In the genomic region with DNA sequence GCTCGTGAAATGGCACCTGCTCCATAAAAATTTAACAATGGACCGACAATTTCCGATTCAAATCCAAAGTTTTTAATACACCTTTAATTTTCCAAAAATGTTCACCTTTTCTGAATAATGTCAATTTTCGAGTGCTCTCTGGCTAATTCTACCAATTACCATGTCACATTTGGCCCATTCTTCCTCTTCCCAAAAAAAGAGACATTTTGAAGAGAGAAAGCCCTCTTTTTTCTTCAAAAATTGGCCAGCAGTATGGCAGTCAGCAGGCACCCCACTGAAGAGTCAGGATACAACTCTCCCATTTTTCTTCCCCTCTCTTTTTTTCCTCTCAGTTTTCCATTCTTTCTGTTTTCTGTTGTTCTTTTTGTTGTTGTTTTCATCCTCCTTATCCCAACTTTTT, we compare ENCODE assay signal across 5 worm cellular contexts.
A peak's percentile ranks its signal among the peaks of the same experiment; 100 is the strongest.
TF ChIP-seq lines count a peak whose summit lies in the region.

No protein-coding gene starts in this region.

TF ChIP-seq in whole organism, L1 larva, 84 proteins besides CTCF, POLR2A, EP300 and RAD21:
- TF ChIP-seq sox-4 (tag; optimal IDR thresholded peaks at IDR 0.05; lab: Kevin White, UChicago) = no peak
- TF ChIP-seq nhr-28 (tag; optimal IDR thresholded peaks at IDR 0.05; lab: Kevin White, UChicago) = no peak
- TF ChIP-seq aha-1 (tag; optimal IDR thresholded peaks at IDR 0.05; lab: Kevin White, UChicago) = no peak
- no peak for TF ChIP-seq nhr-12 (tag; optimal IDR thresholded peaks at IDR 0.05; lab: Kevin White, UChicago)
- peak; percentile 48 for TF ChIP-seq lin-14 (GFP tag; optimal IDR thresholded peaks at IDR 0.05; lab: Kevin White, UChicago)
- no peak for TF ChIP-seq ets-5 (GFP tag; IDR thresholded peaks at IDR 0.05; lab: Robert Waterston, UW)
- no peak for TF ChIP-seq C34B4.2 (tag; optimal IDR thresholded peaks at IDR 0.05; lab: Kevin White, UChicago)
- TF ChIP-seq xbp-1 (tag; optimal IDR thresholded peaks at IDR 0.05; lab: Kevin White, UChicago) = no peak
TF ChIP-seq in whole organism, L1 larva: peak in this region for 1.

TF ChIP-seq in whole organism, L2 larva, 48 proteins besides CTCF, POLR2A, EP300 and RAD21:
- TF ChIP-seq blmp-1 (tag; optimal IDR thresholded peaks at IDR 0.05; lab: Kevin White, UChicago; ENCODE audit: insufficient read depth) (no peak), C34F6.9 (tag; optimal IDR thresholded peaks at IDR 0.05; lab: Kevin White, UChicago) (peak; percentile 2), lin-13 (GFP tag; optimal IDR thresholded peaks at IDR 0.05; lab: Kevin White, UChicago) (no peak), nhr-11 (tag; optimal IDR thresholded peaks at IDR 0.05; lab: Kevin White, UChicago) (no peak), lsy-2 (tag; optimal IDR thresholded peaks at IDR 0.05; lab: Kevin White, UChicago) (peak in 1 of 2 experiments; percentile 29), ZK546.5 (tag; optimal IDR thresholded peaks at IDR 0.05; lab: Kevin White, UChicago) (no peak), nhr-23 (tag; optimal IDR thresholded peaks at IDR 0.05; lab: Kevin White, UChicago) (no peak), ceh-82 (tag; optimal IDR thresholded peaks at IDR 0.05; lab: Kevin White, UChicago) (no peak), nhr-129 (tag; optimal IDR thresholded peaks at IDR 0.05; lab: Kevin White, UChicago) (no peak), unc-55 (GFP tag; optimal IDR thresholded peaks at IDR 0.05; lab: Kevin White, UChicago) (peak; percentile 11), R02D3.7 (tag; optimal IDR thresholded peaks at IDR 0.05; lab: Kevin White, UChicago) (no peak)

TF ChIP-seq in whole organism, L3 larva, 47 proteins besides CTCF, POLR2A, EP300 and RAD21:
- TF ChIP-seq ztf-11 (tag; optimal IDR thresholded peaks at IDR 0.05; lab: Kevin White, UChicago) (no peak), lin-39 (tag; optimal IDR thresholded peaks at IDR 0.05; lab: Kevin White, UChicago) (peak; percentile 17)

TF ChIP-seq in whole organism, L4 larva, 104 proteins besides CTCF, POLR2A, EP300 and RAD21:
- TF ChIP-seq rbr-2 (tag; optimal IDR thresholded peaks at IDR 0.05; lab: Kevin White, UChicago) = peak; percentile 5
- TF ChIP-seq lin-15B (tag; optimal IDR thresholded peaks at IDR 0.05; lab: Kevin White, UChicago) = no peak
- no peak for TF ChIP-seq mxl-2 (GFP tag; conservative IDR thresholded peaks at IDR 0.05; lab: Robert Waterston, UW)
- peak in 1 of 2 experiments; percentile 9 for TF ChIP-seq daf-16 (GFP tag; optimal IDR thresholded peaks at IDR 0.05; lab: Kevin White, UChicago)
- no peak for TF ChIP-seq daf-16 (tag; optimal IDR thresholded peaks at IDR 0.05; lab: Kevin White, UChicago)
- no peak for TF ChIP-seq ceh-44 (GFP tag; IDR thresholded peaks at IDR 0.05; lab: Robert Waterston, UW)
- TF ChIP-seq hmg-1.1 (GFP tag; IDR thresholded peaks at IDR 0.05; lab: Robert Waterston, UW) = peak; percentile 39; the same call in 1 of the 2 replicates
- peak; percentile 11 for TF ChIP-seq hlh-30 (tag; optimal IDR thresholded peaks at IDR 0.05; lab: Kevin White, UChicago; ENCODE audit: insufficient read depth)
- TF ChIP-seq fos-1 (tag; optimal IDR thresholded peaks at IDR 0.05; lab: Kevin White, UChicago) = no peak
- TF ChIP-seq hlh-11 (tag; optimal IDR thresholded peaks at IDR 0.05; lab: Kevin White, UChicago) = no peak
- TF ChIP-seq ZK546.5 (tag; optimal IDR thresholded peaks at IDR 0.05; lab: Kevin White, UChicago) = no peak
- TF ChIP-seq lsy-2 (tag; optimal IDR thresholded peaks at IDR 0.05; lab: Kevin White, UChicago) = peak in 1 of 2 experiments; percentile 10
- no peak for TF ChIP-seq madf-5 (GFP tag; IDR thresholded peaks at IDR 0.05; lab: Robert Waterston, UW)
- TF ChIP-seq pha-4 (GFP tag; IDR thresholded peaks at IDR 0.05; lab: Robert Waterston, UW) = no peak
- TF ChIP-seq pha-4 (tag; optimal IDR thresholded peaks at IDR 0.05; lab: Kevin White, UChicago) = no peak
- no peak for TF ChIP-seq tag-97 (GFP tag; IDR thresholded peaks at IDR 0.05; lab: Robert Waterston, UW)
- TF ChIP-seq aly-2 (tag; optimal IDR thresholded peaks at IDR 0.05; lab: Kevin White, UChicago) = no peak
- no peak for TF ChIP-seq F44E2.7 (GFP tag; IDR thresholded peaks at IDR 0.05; lab: Robert Waterston, UW)
- TF ChIP-seq egl-27 (tag; optimal IDR thresholded peaks at IDR 0.05; lab: Kevin White, UChicago) = no peak
- TF ChIP-seq nhr-11 (tag; optimal IDR thresholded peaks at IDR 0.05; lab: Kevin White, UChicago) = no peak
- TF ChIP-seq unc-62 (GFP tag; optimal IDR thresholded peaks at IDR 0.05 in 1 of 2; lab: Kevin White, UChicago) = peak in 1 of 2 experiments; percentile 94
- TF ChIP-seq unc-62 (tag; optimal IDR thresholded peaks at IDR 0.05; lab: Kevin White, UChicago) = no peak

TF ChIP-seq in whole organism, late embryonic, 69 proteins besides CTCF, POLR2A, EP300 and RAD21:
- TF ChIP-seq zip-5 (tag; optimal IDR thresholded peaks at IDR 0.05; lab: Kevin White, UChicago) = no peak
- peak; percentile 8 for TF ChIP-seq unc-42 (tag; optimal IDR thresholded peaks at IDR 0.05; lab: Kevin White, UChicago)
- TF ChIP-seq hlh-15 (tag; optimal IDR thresholded peaks at IDR 0.05; lab: Kevin White, UChicago) = no peak
- TF ChIP-seq pha-2 (tag; optimal IDR thresholded peaks at IDR 0.05; lab: Kevin White, UChicago) = no peak
- no peak for TF ChIP-seq ceh-19 (GFP tag; optimal IDR thresholded peaks at IDR 0.05; lab: Kevin White, UChicago)
